Fruit fly (Drosophila melanogaster) whole organism: ENCODE results near the gene CG33723.

ENCODE experiments used
- CG8478 ChIP-seq: fragments of >200 bp; optimal IDR thresholded peaks from 2 replicates; lab custom pipeline; 2018; ENCODE audit warnings: inconsistent platforms
- Dll ChIP-seq: fragments of >200 bp; optimal IDR thresholded peaks from 2 replicates; lab custom pipeline; 2017
- EcR ChIP-seq, 2 experiments: fragments of >200 bp; optimal IDR thresholded peaks; 2 replicates each; lab custom pipeline; 2017; ENCODE audit warnings: missing biosample characterization in 2 of 2, missing genetic modification characterization in 2 of 2, missing genetic modification reagents in 2 of 2
- psq ChIP-seq: fragments of >200 bp; optimal IDR thresholded peaks from 2 replicates; lab custom pipeline; 2017
- usp ChIP-seq: fragments of >200 bp; optimal IDR thresholded peaks from 2 replicates; lab custom pipeline; 2017; ENCODE audit warnings: missing biosample characterization, missing genetic modification characterization, mixed read lengths

DNA sequence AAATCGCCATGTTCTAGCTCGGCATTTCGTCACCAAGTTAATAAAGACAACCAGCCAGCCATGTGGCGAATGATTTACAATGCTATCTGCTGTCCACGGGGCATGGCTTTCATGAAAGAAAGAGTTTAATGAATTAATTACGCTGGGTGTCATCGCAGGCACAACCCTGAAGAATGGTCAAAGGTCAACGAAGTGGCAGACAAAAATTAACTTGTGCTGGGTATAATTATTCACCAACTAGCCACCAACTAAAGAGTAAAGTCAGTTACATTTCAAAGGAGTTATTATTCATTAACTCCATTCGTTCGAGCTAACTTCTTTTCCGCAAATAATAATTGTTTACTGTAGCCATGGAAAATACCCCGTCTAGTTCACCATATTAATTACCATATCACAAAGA is 16.9 kb upstream of the CG33723 start:
- no peak for TF ChIP-seq psq
- TF ChIP-seq CG8478, result no peak
- no peak for TF ChIP-seq usp
- TF ChIP-seq EcR (GFP tag; optimal IDR thresholded peaks at IDR 0.05; lab: Kevin White, UChicago), result no peak
- TF ChIP-seq Dll (lab: Kevin White, UChicago), result no peak
